Fruit fly (Drosophila melanogaster) whole organism, embryonic: ENCODE results near the gene CG10341.
A peak's percentile ranks its signal among the peaks of the same experiment; 100 is the strongest.

ENCODE experiments used
- Ada2b ChIP-seq: fragments of 200-800 bp; sonication (Bioruptor generic); IDR thresholded peaks from 2 replicates; pipeline ENCODE4 v1.3.6; 2022; ENCODE audit warnings: missing biosample characterization, missing genetic modification characterization
- Bdp1 ChIP-seq: fragments of 200-800 bp; sonication (Bioruptor generic); optimal IDR thresholded peaks from 3 replicates; lab custom pipeline; 2016; ENCODE audit warnings: missing biosample characterization, missing genetic modification characterization
- CG12071 ChIP-seq: fragments of 200-800 bp; sonication (Bioruptor generic); optimal IDR thresholded peaks from 3 replicates; lab custom pipeline; 2018; ENCODE audit warnings: missing biosample characterization, mild to moderate bottlenecking, missing genetic modification characterization
- CG12769 ChIP-seq: fragments of 200-800 bp; sonication (Bioruptor generic); optimal IDR thresholded peaks from 2 replicates; lab custom pipeline; 2019; ENCODE audit warnings: missing biosample characterization, mild to moderate bottlenecking, missing genetic modification characterization, moderate library complexity
- CG14965 ChIP-seq: fragments of 200-800 bp; sonication (Bioruptor generic); optimal IDR thresholded peaks from 2 replicates; lab custom pipeline; 2016; ENCODE audit warnings: missing biosample characterization, missing genetic modification characterization, borderline replicate concordance
- CG17186 ChIP-seq: fragments of 200-800 bp; sonication (Bioruptor generic); optimal IDR thresholded peaks from 3 replicates; lab custom pipeline; 2017; ENCODE audit warnings: missing biosample characterization, missing genetic modification reagents, missing genetic modification characterization
- CG18262 ChIP-seq: fragments of 200-800 bp; optimal IDR thresholded peaks from 3 replicates; lab custom pipeline; 2019; ENCODE audit warnings: missing biosample characterization, mild to moderate bottlenecking, missing genetic modification characterization, moderate library complexity
- CG32532 ChIP-seq: fragments of 200-800 bp; sonication (Bioruptor generic); IDR thresholded peaks from 2 replicates; pipeline ENCODE4 v1.3.6; 2022; ENCODE audit warnings: missing biosample characterization, missing genetic modification characterization
- CG33557 ChIP-seq: fragments of 200-800 bp; sonication (Bioruptor generic); optimal IDR thresholded peaks from 2 replicates; lab custom pipeline; 2019; ENCODE audit warnings: missing biosample characterization, mild to moderate bottlenecking, missing genetic modification characterization, moderate library complexity
- CG4282 ChIP-seq: fragments of 200-800 bp; sonication (Bioruptor generic); optimal IDR thresholded peaks from 2 replicates; lab custom pipeline; 2016; ENCODE audit warnings: missing biosample characterization, missing genetic modification characterization
- CG6654 ChIP-seq: fragments of 200-800 bp; sonication (Bioruptor generic); optimal IDR thresholded peaks from 2 replicates; lab custom pipeline; 2017; ENCODE audit warnings: missing biosample characterization, mild to moderate bottlenecking, missing genetic modification characterization
- CG6689 ChIP-seq: fragments of 200-800 bp; sonication (Bioruptor generic); IDR thresholded peaks from 2 replicates; pipeline ENCODE4 v1.3.6; 2022; ENCODE audit warnings: missing biosample characterization, missing genetic modification characterization
- CG7987 ChIP-seq: fragments of 200-800 bp; sonication (Bioruptor generic); optimal IDR thresholded peaks from 2 replicates; lab custom pipeline; 2018; ENCODE audit warnings: missing biosample characterization, mild to moderate bottlenecking, missing genetic modification characterization, moderate library complexity
- CG8359 ChIP-seq: fragments of 200-800 bp; sonication (Bioruptor generic); optimal IDR thresholded peaks from 2 replicates; lab custom pipeline; 2017; ENCODE audit warnings: missing biosample characterization, mild to moderate bottlenecking, missing genetic modification characterization, borderline replicate concordance
- CG8944 ChIP-seq: fragments of 200-800 bp; sonication (Bioruptor generic); optimal IDR thresholded peaks from 3 replicates; lab custom pipeline; 2016; ENCODE audit warnings: missing biosample characterization, missing genetic modification characterization
- Dip3 ChIP-seq: fragments of 200-800 bp; sonication (Bioruptor generic); optimal IDR thresholded peaks from 3 replicates; lab custom pipeline; 2016; ENCODE audit warnings: missing biosample characterization, missing genetic modification characterization
- ERR ChIP-seq: fragments of 200-800 bp; sonication (Bioruptor generic); optimal IDR thresholded peaks from 2 replicates; lab custom pipeline; 2016; ENCODE audit warnings: missing biosample characterization, missing genetic modification characterization
- Hey ChIP-seq: fragments of 200-800 bp; sonication (Bioruptor generic); optimal IDR thresholded peaks from 3 replicates; lab custom pipeline; 2018; ENCODE audit warnings: missing biosample characterization, mild to moderate bottlenecking, missing genetic modification characterization
- Hr78 ChIP-seq, 2 experiments: fragments of 200-800 bp in 1 of 2; fragments of >200 bp in 1 of 2; sonication (Bioruptor generic) in 1 of 2; optimal IDR thresholded peaks; 2 replicates each; lab custom pipeline; 2017 to 2019; ENCODE audit warnings: missing biosample characterization in 2 of 2, missing genetic modification characterization in 2 of 2, mild to moderate bottlenecking in 1 of 2, moderate library complexity in 1 of 2
- NC2β ChIP-seq: fragments of 200-800 bp; sonication (Bioruptor generic); optimal IDR thresholded peaks from 2 replicates; lab custom pipeline; 2016; ENCODE audit warnings: missing biosample characterization, missing genetic modification characterization
- Poxn ChIP-seq: fragments of 200-800 bp; sonication (Bioruptor generic); IDR thresholded peaks from 2 replicates; pipeline ENCODE4 v1.3.6; 2022; ENCODE audit warnings: missing biosample characterization, missing genetic modification characterization
- Spps ChIP-seq: fragments of 200-800 bp; sonication (Bioruptor generic); optimal IDR thresholded peaks from 2 replicates; lab custom pipeline; 2018; ENCODE audit warnings: missing biosample characterization, mild to moderate bottlenecking, missing genetic modification characterization
- Trl ChIP-seq, 3 experiments: fragments of >200 bp in 2 of 3; fragments of 200-800 bp in 1 of 3; sonication (Bioruptor generic) in 1 of 3; optimal IDR thresholded peaks; 2 replicates in 1 of 3; 3 replicates in 2 of 3; lab custom pipeline; 2016 to 2017; ENCODE audit warnings: missing biosample characterization in 1 of 3, missing genetic modification characterization in 1 of 3
- Xrp1 ChIP-seq: fragments of 200-800 bp; sonication (Bioruptor generic); IDR thresholded peaks from 2 replicates; pipeline ENCODE4 v1.3.6; 2022; ENCODE audit warnings: missing biosample characterization, missing genetic modification characterization
- ase ChIP-seq: fragments of 200-800 bp; sonication (Bioruptor generic); IDR thresholded peaks from 3 replicates; pipeline ENCODE4 v1.3.6; 2022; ENCODE audit warnings: missing biosample characterization, missing genetic modification characterization
- az2 ChIP-seq: fragments of 200-800 bp; sonication (Bioruptor generic); optimal IDR thresholded peaks from 3 replicates; lab custom pipeline; 2016; ENCODE audit warnings: missing biosample characterization, missing genetic modification characterization
- chinmo ChIP-seq: fragments of 200-800 bp; sonication (Bioruptor generic); IDR thresholded peaks from 4 replicates; pipeline ENCODE4 v1.3.6; 2022; ENCODE audit warnings: missing biosample characterization, missing genetic modification characterization; ENCODE audit not compliant: partially characterized antibody
- chm ChIP-seq: fragments of 200-800 bp; sonication (Bioruptor generic); IDR thresholded peaks from 2 replicates; pipeline ENCODE4 v1.3.6; 2022; ENCODE audit warnings: missing biosample characterization, missing genetic modification characterization
- crc ChIP-seq: fragments of 200-800 bp; sonication (Bioruptor generic); optimal IDR thresholded peaks from 2 replicates; lab custom pipeline; 2016; ENCODE audit warnings: missing biosample characterization, missing genetic modification characterization
- crol ChIP-seq: fragments of 200-800 bp; sonication (Bioruptor generic); IDR thresholded peaks from 2 replicates; pipeline ENCODE4 v1.3.6; 2022; ENCODE audit warnings: missing biosample characterization, missing genetic modification characterization
- danr ChIP-seq: fragments of 200-800 bp; sonication (Bioruptor generic); IDR thresholded peaks from 2 replicates; pipeline ENCODE4 v1.3.6; 2022; ENCODE audit warnings: missing biosample characterization, missing genetic modification characterization
- dpn ChIP-seq, 2 experiments: fragments of 200-800 bp; sonication (Bioruptor generic); optimal IDR thresholded peaks; 3 replicates each; lab custom pipeline; 2016; ENCODE audit warnings: missing biosample characterization in 2 of 2, missing genetic modification characterization in 2 of 2
- eve ChIP-seq, 2 experiments: fragments of >200 bp; optimal IDR thresholded peaks; 2 replicates each; lab custom pipeline; 2017; ENCODE audit warnings: missing biosample characterization in 2 of 2, missing genetic modification characterization in 2 of 2
- fd102C ChIP-seq: fragments of 200-800 bp; sonication (Bioruptor generic); optimal IDR thresholded peaks from 2 replicates; lab custom pipeline; 2018; ENCODE audit warnings: missing biosample characterization, mild to moderate bottlenecking, missing genetic modification characterization, moderate library complexity
- fd96Cb ChIP-seq: fragments of 200-800 bp; sonication (Bioruptor generic); optimal IDR thresholded peaks from 2 replicates; lab custom pipeline; 2018; ENCODE audit warnings: missing biosample characterization, mild to moderate bottlenecking, missing genetic modification characterization, moderate library complexity
- fu2 ChIP-seq: fragments of 200-800 bp; sonication (Bioruptor generic); optimal IDR thresholded peaks from 2 replicates; lab custom pipeline; 2016; ENCODE audit warnings: missing biosample characterization, missing genetic modification characterization
- gce ChIP-seq: fragments of 200-800 bp; sonication (Bioruptor generic); IDR thresholded peaks from 3 replicates; pipeline ENCODE4 v1.3.6; 2022; ENCODE audit warnings: missing biosample characterization, missing genetic modification characterization
- gem ChIP-seq: fragments of 200-800 bp; sonication (Bioruptor generic); optimal IDR thresholded peaks from 2 replicates; lab custom pipeline; 2019; ENCODE audit warnings: missing biosample characterization, mild to moderate bottlenecking, missing genetic modification characterization, moderate library complexity
- her ChIP-seq: fragments of 200-800 bp; sonication (Bioruptor generic); optimal IDR thresholded peaks from 2 replicates; lab custom pipeline; 2016; ENCODE audit warnings: missing biosample characterization, missing genetic modification characterization
- ind ChIP-seq: fragments of 200-800 bp; sonication (Bioruptor generic); optimal IDR thresholded peaks from 3 replicates; lab custom pipeline; 2016; ENCODE audit warnings: missing biosample characterization, missing genetic modification characterization
- jumu ChIP-seq: fragments of 200-800 bp; sonication (Bioruptor generic); optimal IDR thresholded peaks from 3 replicates; lab custom pipeline; 2016; ENCODE audit warnings: missing biosample characterization, missing genetic modification characterization
- lbe ChIP-seq: fragments of 200-800 bp; sonication (Bioruptor generic); optimal IDR thresholded peaks from 2 replicates; lab custom pipeline; 2016; ENCODE audit warnings: missing biosample characterization, mild to moderate bottlenecking, missing genetic modification characterization
- nau ChIP-seq: fragments of 200-800 bp; sonication (Bioruptor generic); optimal IDR thresholded peaks from 3 replicates; lab custom pipeline; 2017; ENCODE audit warnings: missing biosample characterization, mild to moderate bottlenecking, missing genetic modification characterization, missing genetic modification reagents
- pfk ChIP-seq: fragments of 200-800 bp; sonication (Bioruptor generic); optimal IDR thresholded peaks from 2 replicates; lab custom pipeline; 2018; ENCODE audit warnings: missing biosample characterization, mild to moderate bottlenecking, missing genetic modification characterization, moderate library complexity
- rib ChIP-seq: fragments of 200-800 bp; sonication (Bioruptor generic); IDR thresholded peaks from 2 replicates; pipeline ENCODE4 v1.3.6; 2022; ENCODE audit warnings: missing biosample characterization, missing genetic modification characterization
- tio ChIP-seq: fragments of 200-800 bp; sonication (Bioruptor generic); optimal IDR thresholded peaks from 2 replicates; lab custom pipeline; 2017; ENCODE audit warnings: missing biosample characterization, missing genetic modification characterization, inconsistent platforms
- tll ChIP-seq, 2 experiments: fragments of 200-800 bp in 1 of 2; fragments of >200 bp in 1 of 2; sonication (Bioruptor generic) in 1 of 2; optimal IDR thresholded peaks; 2 replicates each; lab custom pipeline; 2017 to 2019; ENCODE audit warnings: missing biosample characterization in 2 of 2, missing genetic modification characterization in 2 of 2, mild to moderate bottlenecking in 1 of 2, moderate library complexity in 1 of 2
- toy ChIP-seq: fragments of 200-800 bp; sonication (Bioruptor generic); IDR thresholded peaks from 2 replicates; pipeline ENCODE4 v1.3.6; 2022; ENCODE audit warnings: missing biosample characterization, missing genetic modification characterization
- twi ChIP-seq: fragments of 200-800 bp; optimal IDR thresholded peaks from 2 replicates; lab custom pipeline; 2019; ENCODE audit warnings: missing biosample characterization, mild to moderate bottlenecking, missing genetic modification characterization, moderate library complexity
- zen2 ChIP-seq: fragments of 200-800 bp; sonication (Bioruptor generic); IDR thresholded peaks from 3 replicates; pipeline ENCODE4 v1.3.6; 2022; ENCODE audit warnings: missing biosample characterization, missing genetic modification characterization; ENCODE audit not compliant: partially characterized antibody

CG10341 gene

dm6 chr2L:18705617-18706046 lies 7.1 kb downstream of the CG10341 start, which contains the start of gene Jwa (continued):
- TF ChIP-seq rib (GFP tag; lab: Robert Waterston, UW) (peak; percentile 81), CG12769 (tag; lab: Kevin White, UChicago) (peak; percentile 84), Ada2b (GFP tag; lab: Robert Waterston, UW) (peak; percentile 79), ERR (peak; percentile 76), toy (GFP tag; lab: Robert Waterston, UW) (peak; percentile 53; the same call in 1 of the 2 replicates), CG8359 (GFP tag; lab: Kevin White, UChicago) (peak; percentile 10), CG32532 (GFP tag; lab: Robert Waterston, UW) (peak; percentile 92), gem (tag; lab: Kevin White, UChicago) (peak; percentile 98), CG4282 (GFP tag; lab: Kevin White, UChicago) (peak; percentile 82), CG7987 (peak; percentile 61), her (peak; percentile 61), fd102C (GFP tag; lab: Kevin White, UChicago) (peak; percentile 61), ase (GFP tag; lab: Robert Waterston, UW) (peak; percentile 66; the same call in 2 of the 3 replicates), CG17186 (GFP tag; lab: Kevin White, UChicago) (peak; percentile 36), Poxn (GFP tag; lab: Robert Waterston, UW) (peak; percentile 83), fu2 (GFP tag; lab: Kevin White, UChicago) (peak; percentile 93), twi (tag; lab: Kevin White, UChicago) (peak; percentile 69), CG8944 (GFP tag; lab: Kevin White, UChicago) (peak; percentile 94), tll (GFP tag; optimal IDR thresholded peaks at IDR 0.05; lab: Kevin White, UChicago) (peak in 1 of 2 experiments; percentile 65), nau (GFP tag; lab: Kevin White, UChicago) (no peak), eve (GFP tag; optimal IDR thresholded peaks at IDR 0.05; lab: Kevin White, UChicago) (no peak), CG6689 (peak; percentile 90), dpn (GFP tag; optimal IDR thresholded peaks at IDR 0.05; lab: Kevin White, UChicago) (peak; percentile 89 to 98), Bdp1 (peak; percentile 91), fd96Cb (peak; percentile 87), zen2 (GFP tag; lab: Robert Waterston, UW) (peak; percentile 98; the same call in 2 of the 3 replicates), Xrp1 (GFP tag; lab: Robert Waterston, UW) (peak; percentile 93), CG14965 (GFP tag; lab: Kevin White, UChicago) (no peak), jumu (GFP tag; lab: Kevin White, UChicago) (peak; percentile 88), Hr78 (GFP tag; optimal IDR thresholded peaks at IDR 0.05; lab: Kevin White, UChicago) (no peak), danr (GFP tag; lab: Robert Waterston, UW) (peak; percentile 92), az2 (peak; percentile 98), CG12071 (GFP tag; lab: Kevin White, UChicago) (no peak), chm (GFP tag; lab: Robert Waterston, UW) (peak; percentile 91), Hey (tag; lab: Kevin White, UChicago) (peak; percentile 65), chinmo (peak; percentile 94), CG6654 (peak; percentile 37), crol (GFP tag; lab: Robert Waterston, UW) (peak; percentile 43), CG18262 (tag; lab: Kevin White, UChicago) (peak; percentile 81), lbe (GFP tag; lab: Kevin White, UChicago) (peak; percentile 97), ind (GFP tag; lab: Kevin White, UChicago) (peak; percentile 90), Spps (tag; lab: Kevin White, UChicago) (peak; percentile 72), Dip3 (GFP tag; lab: Kevin White, UChicago) (peak; percentile 94), pfk (GFP tag; lab: Kevin White, UChicago) (no peak), tio (GFP tag; lab: Kevin White, UChicago) (peak; percentile 95), gce (GFP tag; lab: Robert Waterston, UW) (0 out of 3 replicates have a peak, but pooled peaks have one; percentile 35), NC2β (GFP tag; lab: Kevin White, UChicago) (peak; percentile 96), crc (GFP tag; lab: Kevin White, UChicago) (peak; percentile 79), CG33557 (GFP tag; lab: Kevin White, UChicago) (peak; percentile 91), Trl (optimal IDR thresholded peaks at IDR 0.05; lab: Kevin White, UChicago) (no peak), Trl (GFP tag; optimal IDR thresholded peaks at IDR 0.05; lab: Kevin White, UChicago) (peak; percentile 89)
